Worm (Caenorhabditis elegans) whole organism, midembryonic: ENCODE results near the gene C46F11.6.

Experiments
- T22C8.4 ChIP-seq: fragments of 200-800 bp; sonication (Bioruptor generic); IDR thresholded peaks from 2 replicates; pipeline ENCODE4 v1.3.6; 2022; ENCODE audit warnings: missing genetic modification characterization, missing compliant biosample characterization
- cog-1 ChIP-seq: sonication (generic microtip); optimal IDR thresholded peaks from 2 replicates; lab custom pipeline; 2016; ENCODE audit warnings: missing genetic modification characterization, missing compliant biosample characterization
- flt-1 ChIP-seq: fragments of 200-800 bp; sonication (Bioruptor generic); IDR thresholded peaks from 2 replicates; pipeline ENCODE4 v1.3.6; 2022; ENCODE audit warnings: missing genetic modification characterization, missing compliant biosample characterization
- klf-2 ChIP-seq: fragments of 200-800 bp; sonication (Bioruptor generic); conservative IDR thresholded peaks from 2 replicates; pipeline ENCODE4 v1.3.6; 2022; ENCODE audit warnings: missing genetic modification reagents, missing genetic modification characterization, missing compliant biosample characterization
- med-1 ChIP-seq: sonication (generic microtip); optimal IDR thresholded peaks from 2 replicates; lab custom pipeline; 2017; ENCODE audit warnings: missing genetic modification characterization, mild to moderate bottlenecking, missing compliant biosample characterization, antibody characterized with exemption, missing genetic modification reagents; ENCODE audit not compliant: insufficient read depth
- ref-1 ChIP-seq: fragments of 200-800 bp; sonication (Bioruptor generic); conservative IDR thresholded peaks from 2 replicates; pipeline ENCODE4 v1.3.6; 2022; ENCODE audit warnings: missing genetic modification reagents, missing genetic modification characterization, missing compliant biosample characterization
- tab-1 ChIP-seq: fragments of 200-800 bp; sonication (Bioruptor generic); IDR thresholded peaks from 2 replicates; pipeline ENCODE4 v1.3.6; 2022; ENCODE audit warnings: missing genetic modification characterization, missing compliant biosample characterization
- ztf-23 ChIP-seq: fragments of 200-800 bp; sonication (Bioruptor generic); IDR thresholded peaks from 2 replicates; pipeline ENCODE4 v1.3.6; 2022; ENCODE audit warnings: missing genetic modification reagents, missing genetic modification characterization, missing compliant biosample characterization
- ztf-29 ChIP-seq: fragments of 200-800 bp; sonication (Bioruptor generic); IDR thresholded peaks from 2 replicates; pipeline ENCODE4 v1.3.6; 2022; ENCODE audit warnings: missing genetic modification reagents, missing genetic modification characterization, missing compliant biosample characterization

C46F11.6 gene

ce11 chrIII:3670336-3670735 lies at the start of gene C46F11.6:
C46F11.6 (minus strand) TSS chrIII:3670436.
- TF ChIP-seq ref-1 (GFP tag; lab: Robert Waterston, UW), result no peak
- no peak for TF ChIP-seq med-1 (GFP tag; lab: Kevin White, UChicago)
- TF ChIP-seq ztf-23 (GFP tag; lab: Robert Waterston, UW), result no peak
- TF ChIP-seq cog-1, result no peak
- no peak for TF ChIP-seq T22C8.4 (GFP tag; lab: Robert Waterston, UW)
- no peak for TF ChIP-seq flt-1
- TF ChIP-seq klf-2 (GFP tag; lab: Robert Waterston, UW), result no peak
- no peak for TF ChIP-seq tab-1 (GFP tag; lab: Robert Waterston, UW)

- TF ChIP-seq ref-1 (GFP tag; lab: Robert Waterston, UW) (no peak), T22C8.4 (GFP tag; lab: Robert Waterston, UW) (no peak), med-1 (GFP tag; lab: Kevin White, UChicago) (no peak), ztf-23 (GFP tag; lab: Robert Waterston, UW) (no peak), cog-1 (no peak), klf-2 (GFP tag; lab: Robert Waterston, UW) (no peak), tab-1 (GFP tag; lab: Robert Waterston, UW) (no peak)
Observed at ce11 chrIII:3719564-3719963, 49.3 kb upstream of the C46F11.6 start, which contains the start of gene C14B1.8. C14B1.8 (minus strand) TSS chrIII:3719680.

DNA sequence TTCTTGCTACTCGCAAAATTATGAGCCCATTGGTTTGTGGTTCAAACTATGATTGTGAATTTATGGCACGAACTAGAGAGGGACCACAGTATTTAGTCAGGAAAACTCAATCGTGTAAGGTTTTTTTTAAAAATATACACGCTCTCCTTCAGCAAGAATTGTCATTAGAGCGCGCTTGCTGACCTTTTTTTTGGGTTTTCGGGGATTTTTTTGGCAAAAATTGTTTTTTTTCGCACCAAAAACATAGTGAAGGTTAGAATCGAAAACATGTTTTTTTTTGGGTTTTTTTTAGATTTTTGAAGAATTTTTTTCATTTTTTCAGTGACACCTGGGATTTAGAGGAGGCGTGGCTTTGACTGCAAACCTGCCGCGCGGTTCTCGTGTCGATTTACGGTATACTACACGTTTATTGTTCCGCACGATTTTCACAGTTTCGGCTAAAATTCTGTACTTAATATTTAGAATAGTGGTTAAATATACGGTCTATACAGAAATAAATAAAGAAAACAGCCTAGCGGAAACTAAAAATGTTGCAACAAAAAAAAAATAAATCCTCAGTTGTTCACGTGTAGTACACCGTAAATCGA lies 45.9 kb upstream of the C46F11.6 start:
- TF ChIP-seq ztf-29 (no peak), flt-1 (no peak), ztf-23 (GFP tag; lab: Robert Waterston, UW) (0 out of 2 replicates have a peak, but pooled peaks have one; percentile 32), cog-1 (peak; percentile 24), klf-2 (GFP tag; lab: Robert Waterston, UW) (0 out of 2 replicates have a peak, but pooled peaks have one; percentile 51)

DNA sequence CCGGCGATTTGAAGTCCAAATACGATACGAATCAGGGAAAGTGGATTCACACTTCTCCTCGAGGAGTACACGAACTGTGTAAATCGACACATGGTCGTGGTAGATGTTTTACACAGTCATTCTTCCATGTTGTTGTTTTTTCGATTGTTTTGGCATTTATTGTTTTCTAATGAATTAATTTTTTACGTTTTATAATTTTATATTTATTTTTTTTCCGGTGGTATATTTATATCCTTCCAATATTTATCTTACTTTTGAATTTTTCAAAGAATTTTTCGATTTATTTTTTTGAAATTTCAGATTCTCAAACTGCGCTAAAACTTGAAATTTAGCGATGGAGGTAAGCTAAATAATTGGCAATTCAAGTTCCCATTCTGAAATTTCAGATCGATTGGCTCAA lies 42.9 kb upstream of the C46F11.6 start, which contains the start of gene nrde-1:
Gene nrde-1, plus strand, starts transcription at position 301 of the 400 bp plus-strand sequence.
- TF ChIP-seq med-1 (GFP tag; lab: Kevin White, UChicago) (no peak), ztf-23 (GFP tag; lab: Robert Waterston, UW) (no peak), tab-1 (GFP tag; lab: Robert Waterston, UW) (no peak), T22C8.4 (GFP tag; lab: Robert Waterston, UW) (no peak), cog-1 (no peak), ztf-29 (no peak), flt-1 (no peak), klf-2 (GFP tag; lab: Robert Waterston, UW) (no peak), ref-1 (GFP tag; lab: Robert Waterston, UW) (no peak)

- TF ChIP-seq flt-1, result no peak
- TF ChIP-seq klf-2 (GFP tag; lab: Robert Waterston, UW), result no peak
- TF ChIP-seq T22C8.4 (GFP tag; lab: Robert Waterston, UW), result no peak
Observed at ce11 chrIII:3709030-3709429, 38.8 kb upstream of the C46F11.6 start, which contains the start of gene alkb-8. alkb-8 (plus strand) TSS chrIII:3709330.

ce11 chrIII:3706586-3706985 lies 36.4 kb upstream of the C46F11.6 start, which contains the start of gene dph-1:
dph-1 (plus strand) TSS chrIII:3706886.
- TF ChIP-seq tab-1 (GFP tag; lab: Robert Waterston, UW), result no peak
- TF ChIP-seq ztf-23 (GFP tag; lab: Robert Waterston, UW), result no peak
- TF ChIP-seq cog-1, result no peak
- no peak for TF ChIP-seq T22C8.4 (GFP tag; lab: Robert Waterston, UW)
- no peak for TF ChIP-seq ref-1 (GFP tag; lab: Robert Waterston, UW)
- TF ChIP-seq klf-2 (GFP tag; lab: Robert Waterston, UW), result no peak
- no peak for TF ChIP-seq ztf-29
- TF ChIP-seq flt-1, result no peak

DNA sequence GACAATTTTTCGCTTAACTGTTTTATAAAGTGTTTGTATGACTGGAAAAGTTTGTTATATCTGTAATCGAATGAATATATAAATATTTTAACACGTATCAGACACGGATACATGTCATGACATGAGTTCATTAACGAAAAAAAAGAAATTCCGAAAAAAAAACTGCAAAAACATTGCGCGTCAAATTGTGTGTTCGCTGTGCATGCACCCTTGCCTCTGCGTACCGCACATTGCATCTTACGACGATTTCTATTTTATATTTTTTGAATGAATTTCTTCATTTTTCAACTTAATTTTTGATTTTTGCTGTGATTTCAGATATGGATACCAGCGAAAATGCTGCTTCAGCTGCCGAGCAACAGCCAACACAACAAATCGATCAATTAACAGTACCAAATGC lies 34.7 kb upstream of the C46F11.6 start, which contains the start of gene wdr-5.1:
Gene wdr-5.1, plus strand, starts transcription at position 319 of the 400 bp plus-strand sequence.
- TF ChIP-seq tab-1 (GFP tag; lab: Robert Waterston, UW) (no peak), T22C8.4 (GFP tag; lab: Robert Waterston, UW) (no peak), cog-1 (no peak), ztf-23 (GFP tag; lab: Robert Waterston, UW) (no peak), flt-1 (no peak)

DNA sequence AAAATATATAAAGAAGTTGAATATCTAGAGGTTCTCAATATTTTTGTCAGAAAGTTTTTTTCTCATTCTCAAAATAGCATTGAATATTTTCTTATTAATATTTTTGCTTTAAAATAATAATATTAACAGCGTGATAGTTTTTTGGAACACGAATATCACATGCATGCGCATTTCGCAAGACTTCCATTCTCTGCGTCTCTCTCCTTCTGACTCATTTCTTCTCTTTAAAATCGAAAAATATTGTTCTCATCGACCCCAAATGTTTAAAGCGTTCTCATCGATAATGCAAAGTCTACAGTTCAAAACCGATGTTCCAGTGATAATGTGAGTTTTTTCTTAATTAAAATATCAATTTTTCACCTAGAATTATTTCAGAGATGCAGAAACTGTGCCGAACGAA lies 33.2 kb upstream of the C46F11.6 start, which contains the start of gene C14B1.3:
Gene C14B1.3, plus strand, starts transcription at position 168 of the 400 bp plus-strand sequence.
- TF ChIP-seq klf-2 (GFP tag; lab: Robert Waterston, UW) (no peak), ref-1 (GFP tag; lab: Robert Waterston, UW) (no peak), med-1 (GFP tag; lab: Kevin White, UChicago) (no peak), ztf-29 (no peak), tab-1 (GFP tag; lab: Robert Waterston, UW) (no peak), T22C8.4 (GFP tag; lab: Robert Waterston, UW) (no peak), flt-1 (no peak), cog-1 (no peak), ztf-23 (GFP tag; lab: Robert Waterston, UW) (no peak)

- TF ChIP-seq ztf-29 (0 out of 2 replicates have a peak, but pooled peaks have one; percentile 20), flt-1 (no peak), med-1 (GFP tag; lab: Kevin White, UChicago) (no peak)
Observed at ce11 chrIII:3701411-3702310, 31.4 kb upstream of the C46F11.6 start, which contains the start of the genes pdi-1 and C14B1.2. pdi-1 (minus strand) TSS chrIII:3701461. C14B1.2 (plus strand) TSS chrIII:3702260.
